Fruit fly (Drosophila melanogaster) whole organism, embryonic: ENCODE measurements around the gene CG31176.
A peak's percentile ranks its signal among the peaks of the same experiment; 100 is the strongest.

Experiments
- Abd-B ChIP-seq: fragments of 200-800 bp; sonication (Bioruptor generic); optimal IDR thresholded peaks from 2 replicates; lab custom pipeline; 2018; ENCODE audit warnings: missing biosample characterization, mild to moderate bottlenecking, missing genetic modification characterization, moderate library complexity
- Ada2b ChIP-seq: fragments of 200-800 bp; sonication (Bioruptor generic); IDR thresholded peaks from 2 replicates; pipeline ENCODE4 v1.3.6; 2022; ENCODE audit warnings: missing biosample characterization, missing genetic modification characterization
- B-H1 ChIP-seq: fragments of 200-800 bp; sonication (Bioruptor generic); IDR thresholded peaks from 3 replicates; pipeline ENCODE4 v1.3.6; 2022; ENCODE audit warnings: missing biosample characterization, missing genetic modification characterization
- CG10431 ChIP-seq: fragments of 200-800 bp; sonication (Bioruptor generic); optimal IDR thresholded peaks from 3 replicates; lab custom pipeline; 2018; ENCODE audit warnings: missing biosample characterization, mild to moderate bottlenecking, missing genetic modification characterization
- CG12391 ChIP-seq: fragments of 200-800 bp; sonication (Bioruptor generic); optimal IDR thresholded peaks from 3 replicates; lab custom pipeline; 2018; ENCODE audit warnings: missing biosample characterization, mild to moderate bottlenecking, missing genetic modification characterization, moderate library complexity
- CG12744 ChIP-seq: fragments of 200-800 bp; sonication (Bioruptor generic); optimal IDR thresholded peaks from 2 replicates; lab custom pipeline; 2016; ENCODE audit warnings: missing biosample characterization, missing genetic modification characterization
- CG17568 ChIP-seq: fragments of 200-800 bp; sonication (Bioruptor generic); optimal IDR thresholded peaks from 2 replicates; lab custom pipeline; 2018; ENCODE audit warnings: missing biosample characterization, mild to moderate bottlenecking, missing genetic modification characterization, moderate library complexity
- CG17829 ChIP-seq: fragments of 200-800 bp; optimal IDR thresholded peaks from 2 replicates; lab custom pipeline; 2019; ENCODE audit warnings: missing biosample characterization, mild to moderate bottlenecking, missing genetic modification characterization, moderate library complexity
- CG2199 ChIP-seq: fragments of 200-800 bp; sonication (Bioruptor generic); IDR thresholded peaks from 3 replicates; pipeline ENCODE4 v1.3.6; 2022; ENCODE audit warnings: missing biosample characterization, missing genetic modification characterization
- CG31441 ChIP-seq: fragments of 200-800 bp; sonication (Bioruptor generic); IDR thresholded peaks from 2 replicates; pipeline ENCODE4 v1.3.6; 2022; ENCODE audit warnings: missing biosample characterization, missing genetic modification characterization
- CG32767 ChIP-seq: fragments of 200-800 bp; sonication (Bioruptor generic); IDR thresholded peaks from 2 replicates; pipeline ENCODE4 v1.3.6; 2022; ENCODE audit warnings: missing biosample characterization, missing genetic modification characterization
- CG33213 ChIP-seq: fragments of 200-800 bp; sonication (Bioruptor generic); optimal IDR thresholded peaks from 3 replicates; lab custom pipeline; 2016; ENCODE audit warnings: missing biosample characterization, missing genetic modification characterization
- CG4424 ChIP-seq: fragments of 200-800 bp; sonication (Bioruptor generic); optimal IDR thresholded peaks from 3 replicates; lab custom pipeline; 2016; ENCODE audit warnings: missing biosample characterization, missing genetic modification characterization
- CG4730 ChIP-seq: fragments of 200-800 bp; sonication (Bioruptor generic); IDR thresholded peaks from 2 replicates; pipeline ENCODE4 v1.3.6; 2022; ENCODE audit warnings: missing biosample characterization, missing genetic modification characterization
- CG6683 ChIP-seq: fragments of 200-800 bp; sonication (Bioruptor generic); optimal IDR thresholded peaks from 2 replicates; lab custom pipeline; 2017; ENCODE audit warnings: missing biosample characterization, mild to moderate bottlenecking, missing genetic modification characterization, missing genetic modification reagents
- CG6689 ChIP-seq: fragments of 200-800 bp; sonication (Bioruptor generic); IDR thresholded peaks from 2 replicates; pipeline ENCODE4 v1.3.6; 2022; ENCODE audit warnings: missing biosample characterization, missing genetic modification characterization
- CG6765 ChIP-seq: fragments of 200-800 bp; sonication (Bioruptor generic); optimal IDR thresholded peaks from 3 replicates; lab custom pipeline; 2017; ENCODE audit warnings: missing biosample characterization, mild to moderate bottlenecking, missing genetic modification characterization
- CG7372 ChIP-seq: fragments of 200-800 bp; sonication (Bioruptor generic); IDR thresholded peaks from 2 replicates; pipeline ENCODE4 v1.3.6; 2022; ENCODE audit warnings: missing biosample characterization, missing genetic modification characterization
- CG9876 ChIP-seq: fragments of 200-800 bp; sonication (Bioruptor generic); optimal IDR thresholded peaks from 2 replicates; lab custom pipeline; 2016; ENCODE audit warnings: missing biosample characterization, missing genetic modification characterization
- CTCF ChIP-seq: fragments of 200-800 bp; sonication (Bioruptor generic); optimal IDR thresholded peaks from 2 replicates; lab custom pipeline; 2017; ENCODE audit warnings: missing biosample characterization, mild to moderate bottlenecking, missing genetic modification characterization, moderate library complexity
- Dip2 ChIP-seq: fragments of 200-800 bp; sonication (Bioruptor generic); IDR thresholded peaks from 2 replicates; pipeline ENCODE4 v1.3.6; 2022; ENCODE audit warnings: missing biosample characterization, missing genetic modification characterization
- Dp ChIP-seq: fragments of 200-800 bp; sonication (Bioruptor generic); optimal IDR thresholded peaks from 2 replicates; lab custom pipeline; 2018; ENCODE audit warnings: missing biosample characterization, mild to moderate bottlenecking, missing genetic modification characterization, moderate library complexity
- H15 ChIP-seq: fragments of 200-800 bp; sonication (Bioruptor generic); IDR thresholded peaks from 3 replicates; pipeline ENCODE4 v1.3.6; 2022; ENCODE audit warnings: missing biosample characterization, missing genetic modification characterization
- HLH54F ChIP-seq: fragments of 200-800 bp; sonication (Bioruptor generic); optimal IDR thresholded peaks from 3 replicates; lab custom pipeline; 2016; ENCODE audit warnings: missing biosample characterization, missing genetic modification characterization
- Hand ChIP-seq: fragments of 200-800 bp; sonication (Bioruptor generic); optimal IDR thresholded peaks from 2 replicates; lab custom pipeline; 2017; ENCODE audit warnings: mild to moderate bottlenecking, missing biosample characterization, missing genetic modification reagents, missing genetic modification characterization
- Lim3 ChIP-seq: fragments of 200-800 bp; sonication (Bioruptor generic); IDR thresholded peaks from 2 replicates; pipeline ENCODE4 v1.3.6; 2022; ENCODE audit warnings: missing biosample characterization, missing genetic modification characterization
- Meics ChIP-seq: fragments of 200-800 bp; sonication (Bioruptor generic); optimal IDR thresholded peaks from 2 replicates; lab custom pipeline; 2017; ENCODE audit warnings: missing biosample characterization, mild to moderate bottlenecking, missing genetic modification characterization
- NC2α ChIP-seq: fragments of 200-800 bp; sonication (Bioruptor generic); optimal IDR thresholded peaks from 2 replicates; lab custom pipeline; 2016; ENCODE audit warnings: missing biosample characterization, missing genetic modification characterization
- Ptx1 ChIP-seq: fragments of 200-800 bp; sonication (Bioruptor generic); IDR thresholded peaks from 2 replicates; pipeline ENCODE4 v1.3.6; 2022; ENCODE audit warnings: missing biosample characterization, missing genetic modification characterization
- Sox102F ChIP-seq: fragments of 200-800 bp; sonication (Bioruptor generic); optimal IDR thresholded peaks from 2 replicates; lab custom pipeline; 2018; ENCODE audit warnings: missing biosample characterization, mild to moderate bottlenecking, missing genetic modification characterization, moderate library complexity
- Spps ChIP-seq: fragments of 200-800 bp; sonication (Bioruptor generic); optimal IDR thresholded peaks from 2 replicates; lab custom pipeline; 2018; ENCODE audit warnings: missing biosample characterization, mild to moderate bottlenecking, missing genetic modification characterization
- Sry-β ChIP-seq: fragments of 200-800 bp; sonication (Bioruptor generic); optimal IDR thresholded peaks from 2 replicates; lab custom pipeline; 2018; ENCODE audit warnings: missing biosample characterization, mild to moderate bottlenecking, missing genetic modification characterization, moderate library complexity
- Tbp ChIP-seq: fragments of >200 bp; optimal IDR thresholded peaks from 2 replicates; lab custom pipeline; 2018; ENCODE audit warnings: missing biosample characterization, missing genetic modification characterization
- YL-1 ChIP-seq: fragments of 200-800 bp; sonication (Bioruptor generic); optimal IDR thresholded peaks from 3 replicates; lab custom pipeline; 2017; ENCODE audit warnings: missing biosample characterization, mild to moderate bottlenecking, missing genetic modification characterization
- abd-A ChIP-seq: fragments of 200-800 bp; sonication (Bioruptor generic); optimal IDR thresholded peaks from 3 replicates; lab custom pipeline; 2019; ENCODE audit warnings: missing biosample characterization, mild to moderate bottlenecking, missing genetic modification characterization, moderate library complexity
- amos ChIP-seq: fragments of 200-800 bp; sonication (Bioruptor generic); IDR thresholded peaks from 2 replicates; pipeline ENCODE4 v1.3.6; 2022; ENCODE audit warnings: missing biosample characterization, missing genetic modification characterization; ENCODE audit not compliant: partially characterized antibody
- bab2 ChIP-seq: fragments of 200-800 bp; sonication (Bioruptor generic); optimal IDR thresholded peaks from 2 replicates; lab custom pipeline; 2016; ENCODE audit warnings: missing biosample characterization, missing genetic modification characterization
- bcd ChIP-seq: fragments of 200-800 bp; sonication (Bioruptor generic); optimal IDR thresholded peaks from 2 replicates; lab custom pipeline; 2017; ENCODE audit warnings: missing biosample characterization, mild to moderate bottlenecking, missing genetic modification characterization
- ems ChIP-seq: fragments of 200-800 bp; sonication (Bioruptor generic); optimal IDR thresholded peaks from 3 replicates; lab custom pipeline; 2016; ENCODE audit warnings: missing biosample characterization, missing genetic modification characterization
- en ChIP-seq: fragments of 200-800 bp; sonication (Bioruptor generic); optimal IDR thresholded peaks from 2 replicates; lab custom pipeline; 2016; ENCODE audit warnings: missing biosample characterization, missing genetic modification characterization
- gro ChIP-seq: fragments of 200-800 bp; sonication (Bioruptor generic); optimal IDR thresholded peaks from 2 replicates; lab custom pipeline; 2016; ENCODE audit warnings: missing biosample characterization, missing genetic modification characterization
- her ChIP-seq: fragments of 200-800 bp; sonication (Bioruptor generic); optimal IDR thresholded peaks from 2 replicates; lab custom pipeline; 2016; ENCODE audit warnings: missing biosample characterization, missing genetic modification characterization
- hkb ChIP-seq, 2 experiments: fragments of 200-800 bp in 1 of 2; fragments of >200 bp in 1 of 2; sonication (Bioruptor generic) in 1 of 2; IDR thresholded peaks in 1 of 2; optimal IDR thresholded peaks in 1 of 2; 2 replicates each; pipeline versions ENCODE4 v1.3.6 to Lab custom; 2017 to 2022; ENCODE audit warnings: missing biosample characterization in 1 of 2, missing genetic modification characterization in 1 of 2
- inv ChIP-seq: fragments of 200-800 bp; sonication (Bioruptor generic); IDR thresholded peaks from 2 replicates; pipeline ENCODE4 v1.3.6; 2022; ENCODE audit warnings: missing biosample characterization, missing genetic modification characterization; ENCODE audit not compliant: partially characterized antibody
- jigr1 ChIP-seq: fragments of 200-800 bp; sonication (Bioruptor generic); IDR thresholded peaks from 3 replicates; pipeline ENCODE4 v1.3.6; 2022; ENCODE audit warnings: missing biosample characterization, missing genetic modification characterization
- jing ChIP-seq: fragments of 200-800 bp; sonication (Bioruptor generic); optimal IDR thresholded peaks from 2 replicates; lab custom pipeline; 2018; ENCODE audit warnings: missing biosample characterization, mild to moderate bottlenecking, missing genetic modification characterization
- lbe ChIP-seq: fragments of 200-800 bp; sonication (Bioruptor generic); optimal IDR thresholded peaks from 2 replicates; lab custom pipeline; 2016; ENCODE audit warnings: missing biosample characterization, mild to moderate bottlenecking, missing genetic modification characterization
- nerfin-1 ChIP-seq: fragments of 200-800 bp; sonication (Bioruptor generic); optimal IDR thresholded peaks from 3 replicates; lab custom pipeline; 2019; ENCODE audit warnings: missing biosample characterization, mild to moderate bottlenecking, missing genetic modification characterization, moderate library complexity
- pho ChIP-seq: fragments of 200-800 bp; sonication (Bioruptor generic); optimal IDR thresholded peaks from 2 replicates; lab custom pipeline; 2016; ENCODE audit warnings: missing biosample characterization, missing genetic modification characterization
- repo ChIP-seq: fragments of 200-800 bp; sonication (Bioruptor generic); optimal IDR thresholded peaks from 2 replicates; lab custom pipeline; 2016; ENCODE audit warnings: missing biosample characterization, missing genetic modification characterization
- unpg ChIP-seq: fragments of 200-800 bp; sonication (Bioruptor generic); optimal IDR thresholded peaks from 3 replicates; lab custom pipeline; 2018; ENCODE audit warnings: missing biosample characterization, mild to moderate bottlenecking, missing genetic modification characterization, moderate library complexity
- zfh1 ChIP-seq: fragments of 200-800 bp; sonication (Bioruptor generic); IDR thresholded peaks from 3 replicates; pipeline ENCODE4 v1.3.6; 2022; ENCODE audit warnings: missing biosample characterization, missing genetic modification characterization

CG31176 gene

DNA sequence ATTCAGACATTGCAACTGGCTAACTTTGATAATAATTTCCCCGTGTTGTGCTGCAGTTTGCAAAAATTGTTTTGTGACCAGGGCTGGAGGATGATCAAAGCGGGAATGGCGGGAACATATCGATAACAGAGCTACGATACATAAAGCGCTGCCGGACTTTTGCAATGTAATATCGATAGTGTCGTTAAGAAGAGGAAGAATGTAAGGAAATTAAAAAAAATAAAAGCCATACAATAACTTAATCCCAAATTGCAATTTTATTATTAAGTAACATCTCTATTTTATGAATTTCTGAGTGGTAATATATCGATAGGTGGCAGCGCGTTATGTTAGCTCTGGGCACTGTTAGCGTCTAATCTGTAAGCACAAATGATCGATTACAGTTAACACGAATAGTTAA, 47.8 kb downstream of the CG31176 start, which contains the start of gene PolA1 (continued):
- peak; percentile 70 for TF ChIP-seq CG33213 (GFP tag; lab: Kevin White, UChicago)
- TF ChIP-seq hkb (optimal IDR thresholded peaks at IDR 0.05; lab: Kevin White, UChicago), result peak; percentile 37
- TF ChIP-seq hkb (GFP tag; IDR thresholded peaks at IDR 0.05; lab: Robert Waterston, UW), result no peak
- peak; percentile 21; the same call in 1 of the 3 replicates for TF ChIP-seq B-H1
- TF ChIP-seq CG32767 (GFP tag; lab: Robert Waterston, UW), result no peak
- TF ChIP-seq CG4730 (GFP tag; lab: Robert Waterston, UW), result no peak
- no peak for TF ChIP-seq Sox102F
- TF ChIP-seq CTCF, result no peak
- TF ChIP-seq her (GFP tag; lab: Kevin White, UChicago), result peak; percentile 35
- peak; percentile 45 for TF ChIP-seq ems (GFP tag; lab: Kevin White, UChicago)
- TF ChIP-seq Dp (GFP tag; lab: Kevin White, UChicago), result peak; percentile 95
- TF ChIP-seq Meics, result no peak
- no peak for TF ChIP-seq H15 (GFP tag; lab: Robert Waterston, UW)
- peak; percentile 56; the same call in 1 of the 2 replicates for TF ChIP-seq Ada2b (GFP tag; lab: Robert Waterston, UW)
- peak; percentile 96 for TF ChIP-seq inv (GFP tag; lab: Robert Waterston, UW)
- TF ChIP-seq CG4424 (GFP tag; lab: Kevin White, UChicago), result no peak
- no peak for TF ChIP-seq jigr1 (GFP tag; lab: Robert Waterston, UW)
- TF ChIP-seq CG10431 (GFP tag; lab: Kevin White, UChicago), result no peak
- TF ChIP-seq Lim3, result no peak
- TF ChIP-seq CG6683, result no peak
- TF ChIP-seq abd-A (tag; lab: Kevin White, UChicago), result no peak
- no peak for TF ChIP-seq CG2199 (GFP tag; lab: Robert Waterston, UW)
- no peak for TF ChIP-seq CG9876 (GFP tag; lab: Kevin White, UChicago)
- no peak for TF ChIP-seq repo (GFP tag; lab: Kevin White, UChicago)
- TF ChIP-seq CG12391, result peak; percentile 77
- no peak for TF ChIP-seq CG6765 (GFP tag; lab: Kevin White, UChicago)
- no peak for TF ChIP-seq zfh1 (GFP tag; lab: Robert Waterston, UW)
- TF ChIP-seq Abd-B (GFP tag; lab: Kevin White, UChicago), result peak; percentile 49
- TF ChIP-seq nerfin-1 (tag; lab: Kevin White, UChicago), result no peak
- TF ChIP-seq CG6689 (GFP tag; lab: Robert Waterston, UW), result peak; percentile 34; the same call in 1 of the 2 replicates
- TF ChIP-seq lbe (GFP tag; lab: Kevin White, UChicago), result no peak
- TF ChIP-seq gro (GFP tag; lab: Kevin White, UChicago), result peak; percentile 64
- peak; percentile 38 for TF ChIP-seq bab2 (GFP tag; lab: Kevin White, UChicago)
- no peak for TF ChIP-seq en (GFP tag; lab: Kevin White, UChicago)
- no peak for TF ChIP-seq Spps (tag; lab: Kevin White, UChicago)
- TF ChIP-seq CG17568, result no peak
- peak; percentile 19 for TF ChIP-seq NC2α
- peak; percentile 49 for TF ChIP-seq YL-1 (GFP tag; lab: Kevin White, UChicago)
- no peak for TF ChIP-seq CG12744 (GFP tag; lab: Kevin White, UChicago)
- no peak for TF ChIP-seq CG7372
- TF ChIP-seq jing (GFP tag; lab: Kevin White, UChicago), result no peak
- peak; percentile 18 for TF ChIP-seq unpg (GFP tag; lab: Kevin White, UChicago)
- TF ChIP-seq Sry-β (GFP tag; lab: Kevin White, UChicago), result no peak
- TF ChIP-seq Ptx1 (GFP tag; lab: Robert Waterston, UW), result peak; percentile 61; the same call in 1 of the 2 replicates
- no peak for TF ChIP-seq Hand (GFP tag; lab: Kevin White, UChicago)
- TF ChIP-seq bcd (GFP tag; lab: Kevin White, UChicago), result peak; percentile 42
- peak; percentile 67 for TF ChIP-seq pho (GFP tag; lab: Kevin White, UChicago)
- 0 out of 2 replicates have a peak, but pooled peaks have one; percentile 16 for TF ChIP-seq CG31441 (GFP tag; lab: Robert Waterston, UW)
- TF ChIP-seq Dip2 (GFP tag; lab: Robert Waterston, UW), result no peak
- peak; percentile 95 for TF ChIP-seq amos (GFP tag; lab: Robert Waterston, UW)
- peak; percentile 53 for TF ChIP-seq CG17829
- no peak for TF ChIP-seq Tbp (GFP tag; lab: Kevin White, UChicago)
- peak; percentile 57 for TF ChIP-seq HLH54F
